Fruit fly (Drosophila melanogaster): ENCODE data around the gene CG18787.

The CG18787 gene

DNA sequence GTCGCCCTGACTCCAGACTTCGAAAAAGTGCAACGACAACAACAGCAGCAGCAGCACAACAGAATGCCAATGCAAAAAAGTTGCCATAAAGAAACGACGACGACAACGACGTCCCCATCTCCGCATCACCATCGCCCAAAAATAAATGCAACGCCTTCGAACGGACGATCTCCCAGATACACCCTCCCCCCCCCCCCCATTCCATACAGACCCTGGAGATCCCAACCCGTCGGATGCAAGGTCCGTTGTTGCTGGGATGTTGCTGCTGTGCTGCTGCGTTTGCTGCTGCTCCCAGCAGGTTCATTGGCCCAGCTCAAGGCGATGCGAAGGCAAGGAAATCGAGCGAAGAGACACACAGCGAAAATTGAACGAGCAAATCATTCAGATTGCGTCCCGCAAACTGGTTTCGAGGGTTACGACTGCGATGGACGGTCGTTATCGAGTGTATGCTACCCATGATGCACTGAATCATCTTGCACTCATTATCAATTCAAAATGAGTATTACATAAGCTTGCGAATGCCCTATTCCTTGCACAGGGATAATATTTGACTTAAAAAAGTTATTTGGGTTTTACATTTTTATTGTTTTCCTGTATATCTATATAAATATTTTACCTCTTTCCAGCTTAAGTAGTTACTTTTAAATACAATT lies 14.7 kb upstream of the CG18787 start:
- TF ChIP-seq ovo (GFP tag; optimal IDR thresholded peaks at IDR 0.05) = no peak
- no peak for TF ChIP-seq Hr96 (GFP tag; optimal IDR thresholded peaks at IDR 0.05)
- no peak for TF ChIP-seq CG11617 (GFP tag; optimal IDR thresholded peaks at IDR 0.05)
- no peak for TF ChIP-seq Mnt (GFP tag; optimal IDR thresholded peaks at IDR 0.05)

DNA sequence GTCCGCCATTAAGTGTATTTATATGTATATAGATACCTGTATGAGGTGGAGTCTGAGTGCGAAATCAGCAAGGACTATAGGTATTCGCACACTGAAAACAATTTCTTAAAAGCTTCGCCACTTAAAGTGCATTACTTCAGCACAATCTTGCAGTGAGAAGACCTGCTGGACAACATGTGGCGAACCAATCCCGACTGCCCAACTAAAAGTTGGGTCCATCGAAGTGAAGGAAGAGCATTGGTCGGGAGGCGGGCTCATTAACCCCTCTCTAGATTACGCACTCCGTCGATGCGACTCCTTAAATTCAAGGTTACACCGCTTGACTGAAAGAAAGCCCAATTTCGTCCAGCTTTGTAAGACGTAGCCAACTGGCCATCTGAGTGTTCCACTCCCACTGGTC lies 14.1 kb upstream of the CG18787 start:
- TF ChIP-seq CG33017 (tag; optimal IDR thresholded peaks at IDR 0.05) (no peak), CG11617 (GFP tag; optimal IDR thresholded peaks at IDR 0.05) (no peak), Hr96 (GFP tag; optimal IDR thresholded peaks at IDR 0.05) (no peak), CG7101 (tag; optimal IDR thresholded peaks at IDR 0.05) (no peak), tj (GFP tag; optimal IDR thresholded peaks at IDR 0.05) (no peak), cnc (optimal IDR thresholded peaks at IDR 0.05) (no peak), bab1 (GFP tag; optimal IDR thresholded peaks at IDR 0.05) (no peak), CG14711 (tag; optimal IDR thresholded peaks at IDR 0.05) (no peak), Clk (GFP tag; optimal IDR thresholded peaks at IDR 0.05) (no peak), cic (GFP tag; optimal IDR thresholded peaks at IDR 0.05) (no peak), toe (GFP tag; optimal IDR thresholded peaks at IDR 0.05) (no peak), CG1620 (GFP tag; optimal IDR thresholded peaks at IDR 0.05) (no peak)

DNA sequence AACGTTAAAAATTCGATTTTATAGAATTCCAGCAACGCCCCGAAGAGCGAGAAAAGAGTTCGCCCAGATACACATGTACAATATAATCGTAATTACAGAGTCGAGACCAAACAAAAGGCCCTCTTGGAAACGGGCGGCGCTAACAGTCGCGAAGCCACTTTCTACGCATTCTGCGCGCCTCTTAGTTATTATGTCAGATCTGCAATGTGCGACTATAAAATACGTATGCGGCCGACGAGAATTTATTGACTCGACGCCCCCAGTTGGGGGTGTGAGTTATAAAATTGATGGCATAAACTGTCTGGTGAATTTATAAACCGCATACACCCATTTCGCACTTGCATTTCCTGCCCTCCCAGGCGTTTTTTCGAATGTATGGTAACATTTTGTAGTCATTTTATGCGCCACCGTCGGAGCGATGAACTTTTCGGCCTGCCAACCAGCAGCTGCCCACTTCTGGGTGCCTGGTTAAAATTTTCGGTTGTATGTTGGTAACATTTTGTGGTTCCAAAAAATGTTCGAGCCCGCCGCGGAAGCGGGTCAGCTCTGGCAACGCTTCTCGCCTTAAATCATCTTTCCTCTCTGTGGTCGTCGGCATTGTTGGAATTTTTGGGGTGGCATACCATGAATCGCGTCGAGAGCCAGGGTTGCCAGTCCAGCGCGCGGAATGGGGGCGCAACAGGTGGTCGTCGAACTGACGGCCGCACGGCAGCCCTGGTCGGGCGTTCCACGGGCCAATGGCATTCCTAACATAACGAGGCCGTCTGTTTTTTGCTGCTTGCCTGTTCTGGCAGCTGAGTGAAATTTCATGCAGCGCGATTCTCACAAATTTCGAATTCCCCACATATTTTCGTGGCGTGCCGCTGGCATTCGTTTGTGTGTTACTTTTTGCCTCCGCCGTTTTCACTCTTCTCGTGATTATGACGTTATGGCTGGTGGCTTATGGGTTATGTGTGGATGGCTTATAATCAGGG lies 12.8 kb upstream of the CG18787 start:
- TF ChIP-seq ovo (GFP tag; optimal IDR thresholded peaks at IDR 0.05) (peak; percentile 35), CG12768 (GFP tag; optimal IDR thresholded peaks at IDR 0.05) (peak; percentile 94), CG7045 (GFP tag; optimal IDR thresholded peaks at IDR 0.05) (peak; percentile 73), CG5204 (GFP tag; optimal IDR thresholded peaks at IDR 0.05) (peak; percentile 10), tj (GFP tag; optimal IDR thresholded peaks at IDR 0.05) (peak; percentile 72), toe (GFP tag; optimal IDR thresholded peaks at IDR 0.05) (peak; percentile 57), Clk (GFP tag; optimal IDR thresholded peaks at IDR 0.05) (no peak), cnc (optimal IDR thresholded peaks at IDR 0.05) (no peak), Mnt (GFP tag; optimal IDR thresholded peaks at IDR 0.05) (peak; percentile 87), Crg-1 (GFP tag; optimal IDR thresholded peaks at IDR 0.05) (no peak), CG14711 (tag; optimal IDR thresholded peaks at IDR 0.05) (peak; percentile 100), CG1620 (GFP tag; optimal IDR thresholded peaks at IDR 0.05) (no peak), cic (GFP tag; optimal IDR thresholded peaks at IDR 0.05) (peak; percentile 72), bab1 (GFP tag; optimal IDR thresholded peaks at IDR 0.05) (peak; percentile 52), pad (GFP tag; optimal IDR thresholded peaks at IDR 0.05) (peak; percentile 48), Hr96 (GFP tag; optimal IDR thresholded peaks at IDR 0.05) (peak; percentile 69), kay (GFP tag; ENCODE audit: borderline replicate concordance) (peak; percentile 95), CG33017 (tag; optimal IDR thresholded peaks at IDR 0.05) (no peak), CG11617 (GFP tag; optimal IDR thresholded peaks at IDR 0.05) (peak; percentile 93), CG7101 (tag; optimal IDR thresholded peaks at IDR 0.05) (peak; percentile 57)

DNA sequence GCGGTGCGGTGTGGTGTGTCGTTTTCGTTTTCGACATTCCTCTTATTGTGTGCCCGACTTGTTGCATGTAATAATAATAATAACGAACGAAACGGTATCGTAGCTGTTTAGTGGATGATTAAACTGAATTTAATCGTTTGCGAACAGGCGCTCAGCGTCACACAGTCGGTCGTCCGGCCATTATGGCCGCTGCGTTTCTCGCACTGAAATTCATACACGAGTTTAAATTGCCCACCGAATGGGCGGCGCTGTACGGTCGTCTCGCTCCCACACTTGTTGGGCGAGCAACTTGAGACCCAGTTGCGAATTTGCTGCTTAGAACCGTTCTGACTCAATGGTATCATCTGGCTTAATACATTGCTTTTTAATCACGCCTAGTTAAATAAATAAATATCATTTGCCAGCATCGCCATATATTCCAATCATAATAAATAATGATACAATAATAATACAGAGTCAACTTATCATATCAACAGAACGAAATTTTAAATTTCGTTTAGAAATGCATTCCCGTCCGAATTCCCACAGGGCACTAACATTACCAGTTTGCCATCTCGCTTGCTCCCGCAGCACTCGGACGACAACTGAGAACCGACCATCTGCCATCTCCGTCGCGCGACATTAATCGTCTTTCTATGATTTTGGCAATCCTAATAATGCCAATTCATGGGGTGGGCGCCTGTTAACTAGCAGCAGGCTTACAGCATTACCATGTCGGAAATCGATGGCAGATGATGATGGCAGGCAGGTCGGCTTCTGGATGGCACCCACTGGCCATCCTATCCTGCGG lies 11.9 kb upstream of the CG18787 start:
- TF ChIP-seq toe (GFP tag; optimal IDR thresholded peaks at IDR 0.05) = peak; percentile 88
- peak; percentile 87 for TF ChIP-seq Clk (GFP tag; optimal IDR thresholded peaks at IDR 0.05)
- TF ChIP-seq CG1620 (GFP tag; optimal IDR thresholded peaks at IDR 0.05) = peak; percentile 82
- peak; percentile 94 for TF ChIP-seq CG33017 (tag; optimal IDR thresholded peaks at IDR 0.05)
- TF ChIP-seq Crg-1 (GFP tag; optimal IDR thresholded peaks at IDR 0.05) = peak; percentile 71
- peak; percentile 99 for TF ChIP-seq kay (GFP tag; ENCODE audit: borderline replicate concordance)
- peak; percentile 81 for TF ChIP-seq bab1 (GFP tag; optimal IDR thresholded peaks at IDR 0.05)
- peak; percentile 33 for TF ChIP-seq cic (GFP tag; optimal IDR thresholded peaks at IDR 0.05)
- peak; percentile 93 for TF ChIP-seq CG7101 (tag; optimal IDR thresholded peaks at IDR 0.05)
- TF ChIP-seq CG12768 (GFP tag; optimal IDR thresholded peaks at IDR 0.05) = peak; percentile 85
- TF ChIP-seq CG14711 (tag; optimal IDR thresholded peaks at IDR 0.05) = peak; percentile 81
- TF ChIP-seq CG5204 (GFP tag; optimal IDR thresholded peaks at IDR 0.05) = peak; percentile 93
- TF ChIP-seq CG7045 (GFP tag; optimal IDR thresholded peaks at IDR 0.05) = peak; percentile 89
- peak; percentile 62 for TF ChIP-seq tj (GFP tag; optimal IDR thresholded peaks at IDR 0.05)
- peak; percentile 81 to 82 for TF ChIP-seq cnc (optimal IDR thresholded peaks at IDR 0.05)
- TF ChIP-seq Mnt (GFP tag; optimal IDR thresholded peaks at IDR 0.05) = peak; percentile 66
- TF ChIP-seq ovo (GFP tag; optimal IDR thresholded peaks at IDR 0.05) = peak; percentile 55
- peak; percentile 83 for TF ChIP-seq pad (GFP tag; optimal IDR thresholded peaks at IDR 0.05)
- peak; percentile 88 for TF ChIP-seq CG11617 (GFP tag; optimal IDR thresholded peaks at IDR 0.05)
- peak; percentile 83 for TF ChIP-seq Hr96 (GFP tag; optimal IDR thresholded peaks at IDR 0.05)
